Fruit fly (Drosophila melanogaster) whole organism, embryonic: ENCODE data around the gene CG33721.

ENCODE experiments used
- Ada2b ChIP-seq: fragments of 200-800 bp; sonication (Bioruptor generic); IDR thresholded peaks from 2 replicates; pipeline ENCODE4 v1.3.6; 2022; ENCODE audit warnings: missing biosample characterization, missing genetic modification characterization
- Bteb2 ChIP-seq: fragments of 200-800 bp; sonication (Bioruptor generic); optimal IDR thresholded peaks from 2 replicates; lab custom pipeline; 2016; ENCODE audit warnings: missing biosample characterization, missing genetic modification characterization
- C15 ChIP-seq: fragments of 200-800 bp; sonication (Bioruptor generic); IDR thresholded peaks from 3 replicates; pipeline ENCODE4 v1.3.6; 2022; ENCODE audit warnings: missing biosample characterization, missing genetic modification characterization
- CG1024 ChIP-seq: fragments of 200-800 bp; sonication (Bioruptor generic); IDR thresholded peaks from 2 replicates; pipeline ENCODE4 v1.3.6; 2022; ENCODE audit warnings: missing biosample characterization, missing genetic modification characterization
- CG10565 ChIP-seq: fragments of 200-800 bp; sonication (Bioruptor generic); optimal IDR thresholded peaks from 3 replicates; lab custom pipeline; 2016; ENCODE audit warnings: missing biosample characterization, mild to moderate bottlenecking, missing genetic modification characterization
- CG14710 ChIP-seq: fragments of 200-800 bp; sonication (Bioruptor generic); optimal IDR thresholded peaks from 3 replicates; lab custom pipeline; 2019; ENCODE audit warnings: missing biosample characterization, mild to moderate bottlenecking, missing genetic modification characterization, moderate library complexity
- CG1832 ChIP-seq: fragments of 200-800 bp; sonication (Bioruptor generic); optimal IDR thresholded peaks from 2 replicates; lab custom pipeline; 2017; ENCODE audit warnings: missing biosample characterization, mild to moderate bottlenecking, missing genetic modification characterization, inconsistent platforms
- CG18599 ChIP-seq: fragments of 200-800 bp; sonication (Bioruptor generic); optimal IDR thresholded peaks from 3 replicates; lab custom pipeline; 2017; ENCODE audit warnings: missing biosample characterization, missing genetic modification characterization, mild to moderate bottlenecking, moderate library complexity, missing genetic modification reagents
- CG2116 ChIP-seq: fragments of 200-800 bp; sonication (Bioruptor generic); optimal IDR thresholded peaks from 3 replicates; lab custom pipeline; 2018; ENCODE audit warnings: missing biosample characterization, mild to moderate bottlenecking, missing genetic modification characterization
- CG2120 ChIP-seq: fragments of 200-800 bp; sonication (Bioruptor generic); optimal IDR thresholded peaks from 3 replicates; lab custom pipeline; 2016; ENCODE audit warnings: missing biosample characterization, missing genetic modification characterization
- CG30403 ChIP-seq: fragments of 200-800 bp; sonication (Bioruptor generic); optimal IDR thresholded peaks from 3 replicates; lab custom pipeline; 2016; ENCODE audit warnings: missing biosample characterization, missing genetic modification characterization
- CG3281 ChIP-seq: fragments of 200-800 bp; sonication (Bioruptor generic); optimal IDR thresholded peaks from 3 replicates; lab custom pipeline; 2017; ENCODE audit warnings: missing biosample characterization, mild to moderate bottlenecking, missing genetic modification characterization
- CG33557 ChIP-seq: fragments of 200-800 bp; sonication (Bioruptor generic); optimal IDR thresholded peaks from 2 replicates; lab custom pipeline; 2019; ENCODE audit warnings: missing biosample characterization, mild to moderate bottlenecking, missing genetic modification characterization, moderate library complexity
- CG34224 ChIP-seq: fragments of 200-800 bp; sonication (Bioruptor generic); IDR thresholded peaks from 3 replicates; pipeline ENCODE4 v1.3.6; 2022; ENCODE audit warnings: missing biosample characterization, missing genetic modification characterization; ENCODE audit not compliant: partially characterized antibody
- CG3838 ChIP-seq: fragments of 200-800 bp; sonication (Bioruptor generic); optimal IDR thresholded peaks from 3 replicates; lab custom pipeline; 2016; ENCODE audit warnings: missing biosample characterization, missing genetic modification characterization
- CG3847 ChIP-seq: fragments of 200-800 bp; sonication (Bioruptor generic); IDR thresholded peaks from 2 replicates; pipeline ENCODE4 v1.3.6; 2022; ENCODE audit warnings: missing biosample characterization, missing genetic modification characterization
- CG42726 ChIP-seq: fragments of 200-800 bp; sonication (Bioruptor generic); IDR thresholded peaks from 2 replicates; pipeline ENCODE4 v1.3.6; 2022; ENCODE audit warnings: missing biosample characterization, missing genetic modification characterization; ENCODE audit not compliant: partially characterized antibody
- CG6683 ChIP-seq: fragments of 200-800 bp; sonication (Bioruptor generic); optimal IDR thresholded peaks from 2 replicates; lab custom pipeline; 2017; ENCODE audit warnings: missing biosample characterization, mild to moderate bottlenecking, missing genetic modification characterization, missing genetic modification reagents
- CG8290 ChIP-seq, 3 experiments: fragments of 200-800 bp; sonication (Bioruptor generic); optimal IDR thresholded peaks; 2 replicates each; lab custom pipeline; 2016 to 2019; ENCODE audit warnings: missing biosample characterization in 3 of 3, missing genetic modification characterization in 3 of 3, mild to moderate bottlenecking in 2 of 3, moderate library complexity in 1 of 3
- CG9727 ChIP-seq: fragments of 200-800 bp; sonication (Bioruptor generic); optimal IDR thresholded peaks from 3 replicates; lab custom pipeline; 2017; ENCODE audit warnings: missing biosample characterization, mild to moderate bottlenecking, missing genetic modification characterization
- Dref ChIP-seq: fragments of 200-800 bp; sonication (Bioruptor generic); IDR thresholded peaks from 2 replicates; pipeline ENCODE4 v1.3.6; 2022; ENCODE audit warnings: missing biosample characterization, missing genetic modification characterization
- Ets65A ChIP-seq: fragments of 200-800 bp; sonication (Bioruptor generic); peaks from one replicate; lab custom pipeline; 2016; ENCODE audit warnings: missing biosample characterization, missing genetic modification characterization
- Fer3 ChIP-seq: fragments of 200-800 bp; sonication (Bioruptor generic); optimal IDR thresholded peaks from 2 replicates; lab custom pipeline; 2018; ENCODE audit warnings: missing biosample characterization, mild to moderate bottlenecking, missing genetic modification characterization, moderate library complexity
- Hmr ChIP-seq: fragments of 200-800 bp; sonication (Bioruptor generic); optimal IDR thresholded peaks from 3 replicates; lab custom pipeline; 2017; ENCODE audit warnings: mild to moderate bottlenecking, missing biosample characterization, missing genetic modification reagents, missing genetic modification characterization
- Med ChIP-seq: fragments of 200-800 bp; sonication (Bioruptor generic); peaks from one replicate; lab custom pipeline; 2016; ENCODE audit warnings: missing biosample characterization, missing genetic modification characterization, mild to moderate bottlenecking, inconsistent platforms, moderate library complexity
- Meics ChIP-seq: fragments of 200-800 bp; sonication (Bioruptor generic); optimal IDR thresholded peaks from 2 replicates; lab custom pipeline; 2017; ENCODE audit warnings: missing biosample characterization, mild to moderate bottlenecking, missing genetic modification characterization
- Usf ChIP-seq: fragments of 200-800 bp; sonication (Bioruptor generic); optimal IDR thresholded peaks from 2 replicates; lab custom pipeline; 2017; ENCODE audit warnings: missing genotype, missing biosample characterization, missing genetic modification characterization
- al ChIP-seq: fragments of 200-800 bp; sonication (Bioruptor generic); IDR thresholded peaks from 2 replicates; pipeline ENCODE4 v1.3.6; 2022; ENCODE audit warnings: missing biosample characterization, missing genetic modification characterization
- chif ChIP-seq, 2 experiments: fragments of 200-800 bp; sonication (Bioruptor generic); optimal IDR thresholded peaks; 3 replicates each; lab custom pipeline; 2016; ENCODE audit warnings: missing biosample characterization in 2 of 2, missing genetic modification characterization in 2 of 2
- gem ChIP-seq: fragments of 200-800 bp; sonication (Bioruptor generic); optimal IDR thresholded peaks from 2 replicates; lab custom pipeline; 2019; ENCODE audit warnings: missing biosample characterization, mild to moderate bottlenecking, missing genetic modification characterization, moderate library complexity
- grau ChIP-seq: fragments of 200-800 bp; optimal IDR thresholded peaks from 3 replicates; lab custom pipeline; 2019; ENCODE audit warnings: missing biosample characterization, mild to moderate bottlenecking, missing genetic modification characterization, moderate library complexity
- gro ChIP-seq: fragments of 200-800 bp; sonication (Bioruptor generic); optimal IDR thresholded peaks from 2 replicates; lab custom pipeline; 2016; ENCODE audit warnings: missing biosample characterization, missing genetic modification characterization
- gsb-n ChIP-seq: fragments of 200-800 bp; sonication (Bioruptor generic); optimal IDR thresholded peaks from 3 replicates; lab custom pipeline; 2018; ENCODE audit warnings: missing biosample characterization, mild to moderate bottlenecking, missing genetic modification characterization
- lmd ChIP-seq: fragments of 200-800 bp; sonication (Bioruptor generic); IDR thresholded peaks from 2 replicates; pipeline ENCODE4 v1.3.6; 2022; ENCODE audit warnings: missing biosample characterization, missing genetic modification characterization
- nom ChIP-seq: fragments of 200-800 bp; sonication (Bioruptor generic); optimal IDR thresholded peaks from 2 replicates; lab custom pipeline; 2017; ENCODE audit warnings: missing biosample characterization, missing genetic modification characterization, mild to moderate bottlenecking, moderate library complexity, missing genetic modification reagents
- psq ChIP-seq: fragments of 200-800 bp; sonication (Bioruptor generic); optimal IDR thresholded peaks from 2 replicates; lab custom pipeline; 2017; ENCODE audit warnings: missing biosample characterization, missing genetic modification characterization
- salm ChIP-seq: fragments of 200-800 bp; sonication (Bioruptor generic); optimal IDR thresholded peaks from 2 replicates; lab custom pipeline; 2018; ENCODE audit warnings: missing biosample characterization, mild to moderate bottlenecking, missing genetic modification characterization
- sna ChIP-seq: fragments of 200-800 bp; sonication (Bioruptor generic); IDR thresholded peaks from 2 replicates; pipeline ENCODE4 v1.3.6; 2022; ENCODE audit warnings: missing biosample characterization, missing genetic modification characterization; ENCODE audit not compliant: partially characterized antibody
- stwl ChIP-seq: fragments of 200-800 bp; sonication (Bioruptor generic); optimal IDR thresholded peaks from 3 replicates; lab custom pipeline; 2018; ENCODE audit warnings: missing biosample characterization, mild to moderate bottlenecking, missing genetic modification characterization, moderate library complexity
- tio ChIP-seq: fragments of 200-800 bp; sonication (Bioruptor generic); optimal IDR thresholded peaks from 2 replicates; lab custom pipeline; 2017; ENCODE audit warnings: missing biosample characterization, missing genetic modification characterization, inconsistent platforms
- tup ChIP-seq: fragments of 200-800 bp; sonication (Bioruptor generic); optimal IDR thresholded peaks from 2 replicates; lab custom pipeline; 2016; ENCODE audit warnings: missing biosample characterization, mild to moderate bottlenecking, missing genetic modification characterization, moderate library complexity
- unc-4 ChIP-seq: fragments of 200-800 bp; sonication (Bioruptor generic); IDR thresholded peaks from 2 replicates; pipeline ENCODE4 v1.3.6; 2022; ENCODE audit warnings: missing biosample characterization, missing genetic modification characterization; ENCODE audit not compliant: partially characterized antibody
- vfl ChIP-seq: fragments of 200-800 bp; sonication (Bioruptor generic); optimal IDR thresholded peaks from 2 replicates; lab custom pipeline; 2016; ENCODE audit warnings: missing biosample characterization, missing genetic modification characterization
- vnd ChIP-seq: fragments of 200-800 bp; sonication (Bioruptor generic); IDR thresholded peaks from 3 replicates; pipeline ENCODE4 v1.3.6; 2022; ENCODE audit warnings: missing biosample characterization, missing genetic modification characterization; ENCODE audit not compliant: partially characterized antibody
- wor ChIP-seq: fragments of 200-800 bp; sonication (Bioruptor generic); IDR thresholded peaks from 2 replicates; pipeline ENCODE4 v1.3.6; 2022; ENCODE audit warnings: missing biosample characterization, missing genetic modification characterization
- zen2 ChIP-seq: fragments of 200-800 bp; sonication (Bioruptor generic); IDR thresholded peaks from 3 replicates; pipeline ENCODE4 v1.3.6; 2022; ENCODE audit warnings: missing biosample characterization, missing genetic modification characterization; ENCODE audit not compliant: partially characterized antibody
- zf30C ChIP-seq: fragments of 200-800 bp; sonication (Bioruptor generic); optimal IDR thresholded peaks from 3 replicates; lab custom pipeline; 2018; ENCODE audit warnings: missing biosample characterization, mild to moderate bottlenecking, missing genetic modification characterization

The CG33721 gene

dm6 chr3R:22356464-22357410 lies 25.9 kb downstream of the CG33721 start, which contains the start of gene Sar1 (continued):
- TF ChIP-seq CG14710 (tag; lab: Kevin White, UChicago) = peak; percentile 84
- peak; percentile 96 for TF ChIP-seq CG42726 (GFP tag; lab: Robert Waterston, UW)
- peak; percentile 83 for TF ChIP-seq CG2116 (GFP tag; lab: Kevin White, UChicago)
- TF ChIP-seq grau (tag; lab: Kevin White, UChicago) = peak; percentile 41
- no peak for TF ChIP-seq Meics (GFP tag; lab: Kevin White, UChicago)
- peak; percentile 99 for TF ChIP-seq CG3847
- TF ChIP-seq lmd = no peak
- TF ChIP-seq Usf (GFP tag; lab: Kevin White, UChicago) = no peak
- TF ChIP-seq CG1832 = peak; percentile 69
- TF ChIP-seq Dref (GFP tag; lab: Robert Waterston, UW) = peak; percentile 98
- TF ChIP-seq CG6683 (GFP tag; lab: Kevin White, UChicago) = no peak
- TF ChIP-seq unc-4 = peak; percentile 97
- no peak for TF ChIP-seq CG3838 (GFP tag; lab: Kevin White, UChicago)
- TF ChIP-seq vfl (GFP tag; lab: Kevin White, UChicago) = no peak
- TF ChIP-seq gro (GFP tag; lab: Kevin White, UChicago) = peak; percentile 81
- TF ChIP-seq nom (GFP tag; lab: Kevin White, UChicago) = peak; percentile 37
- no peak for TF ChIP-seq salm
- peak; percentile 80 for TF ChIP-seq vnd (GFP tag; lab: Robert Waterston, UW)
- no peak for TF ChIP-seq wor (GFP tag; lab: Robert Waterston, UW)
- 0 out of 2 replicates have a peak, but pooled peaks have one; percentile 22 for TF ChIP-seq al (GFP tag; lab: Robert Waterston, UW)
- no peak for TF ChIP-seq zf30C (GFP tag; lab: Kevin White, UChicago)
- no peak for TF ChIP-seq C15
- peak; percentile 88 for TF ChIP-seq CG34224 (GFP tag; lab: Robert Waterston, UW)
- peak; percentile 94 for TF ChIP-seq stwl (tag; lab: Kevin White, UChicago)
- peak; percentile 16 for TF ChIP-seq gem (tag; lab: Kevin White, UChicago)
- TF ChIP-seq CG33557 (GFP tag; lab: Kevin White, UChicago) = no peak
- peak; percentile 82 for TF ChIP-seq zen2 (GFP tag; lab: Robert Waterston, UW)
- TF ChIP-seq gsb-n (tag; lab: Kevin White, UChicago) = peak; percentile 70
- TF ChIP-seq CG10565 (GFP tag; lab: Kevin White, UChicago) = no peak
- peak; percentile 0 to 46 for TF ChIP-seq chif (GFP tag; optimal IDR thresholded peaks at IDR 0.05; lab: Kevin White, UChicago)
- TF ChIP-seq Fer3 (tag; lab: Kevin White, UChicago) = no peak

- no peak for TF ChIP-seq C15
- peak; percentile 0 for TF ChIP-seq CG2120 (GFP tag; lab: Kevin White, UChicago)
- TF ChIP-seq Meics (GFP tag; lab: Kevin White, UChicago) = peak; percentile 17
- peak; percentile 4 for TF ChIP-seq CG9727 (GFP tag; lab: Kevin White, UChicago)
- peak; percentile 22 for TF ChIP-seq tio (GFP tag; lab: Kevin White, UChicago)
- TF ChIP-seq Bteb2 (GFP tag; lab: Kevin White, UChicago) = no peak
- TF ChIP-seq Fer3 (tag; lab: Kevin White, UChicago) = peak; percentile 18
- no peak for TF ChIP-seq sna (GFP tag; lab: Robert Waterston, UW)
- no peak for TF ChIP-seq psq (GFP tag; lab: Kevin White, UChicago)
- TF ChIP-seq Ada2b (GFP tag; lab: Robert Waterston, UW) = peak; percentile 10; the same call in 1 of the 2 replicates
- TF ChIP-seq Med (GFP tag; lab: Kevin White, UChicago) = peak; percentile 55
- peak; percentile 22 for TF ChIP-seq Hmr (GFP tag; lab: Kevin White, UChicago)
- peak; percentile 7 for TF ChIP-seq CG30403 (GFP tag; lab: Kevin White, UChicago)
- TF ChIP-seq Ets65A = peak; percentile 45
- peak; percentile 13 for TF ChIP-seq CG3281 (GFP tag; lab: Kevin White, UChicago)
- TF ChIP-seq CG18599 (GFP tag; lab: Kevin White, UChicago) = peak; percentile 21
- no peak for TF ChIP-seq tup (GFP tag; lab: Kevin White, UChicago)
- no peak for TF ChIP-seq CG1024 (GFP tag; lab: Robert Waterston, UW)
- no peak for TF ChIP-seq CG8290 (GFP tag; optimal IDR thresholded peaks at IDR 0.05; lab: Kevin White, UChicago)
- peak in 1 of 2 experiments; percentile 20 for TF ChIP-seq CG8290 (tag; optimal IDR thresholded peaks at IDR 0.05; lab: Kevin White, UChicago)
These were observed 27.1 kb downstream of the CG33721 start for dm6 chr3R:22357942-22358341.
